Worm (Caenorhabditis elegans) whole organism, mixed stage, embryonic: ENCODE results near the gene F59A6.11.

Experiments
- blmp-1 ChIP-seq: fragments of 150-350 bp; optimal IDR thresholded peaks from 2 replicates; lab custom pipeline; 2014; ENCODE audit warnings: missing biosample characterization, missing genetic modification characterization
- ceh-39 ChIP-seq: fragments of 150-350 bp; optimal IDR thresholded peaks from 2 replicates; lab custom pipeline; 2014; ENCODE audit warnings: missing biosample characterization, missing genetic modification characterization
- elt-1 ChIP-seq: sonication (generic microtip); optimal IDR thresholded peaks from 2 replicates; lab custom pipeline; 2017; ENCODE audit warnings: missing genetic modification characterization, mild to moderate bottlenecking, missing compliant biosample characterization, antibody characterized with exemption, moderate library complexity, borderline replicate concordance; ENCODE audit not compliant: insufficient read depth
- elt-3 ChIP-seq: fragments of 150-350 bp; optimal IDR thresholded peaks from 2 replicates; lab custom pipeline; 2014; ENCODE audit warnings: missing biosample characterization, missing genetic modification characterization
- flh-1 ChIP-seq: fragments of 200-800 bp; sonication (Bioruptor generic); optimal IDR thresholded peaks from 2 replicates; lab custom pipeline; 2018; ENCODE audit warnings: mild to moderate bottlenecking, missing genetic modification characterization, moderate library complexity, missing compliant biosample characterization
- nhr-28 ChIP-seq: fragments of 150-350 bp; optimal IDR thresholded peaks from 2 replicates; lab custom pipeline; 2014; ENCODE audit warnings: missing biosample characterization, missing genetic modification characterization
- tbx-8 ChIP-seq: fragments of 200-800 bp; sonication (Bioruptor generic); optimal IDR thresholded peaks from 2 replicates; lab custom pipeline; 2018; ENCODE audit warnings: mild to moderate bottlenecking, missing genetic modification characterization, moderate library complexity, missing compliant biosample characterization
- unc-120 ChIP-seq: sonication (generic microtip); optimal IDR thresholded peaks from 2 replicates; lab custom pipeline; 2017; ENCODE audit warnings: missing genetic modification characterization, missing compliant biosample characterization; ENCODE audit not compliant: poor library complexity, severe bottlenecking
- unc-62 ChIP-seq: fragments of 150-350 bp; optimal IDR thresholded peaks from 2 replicates; lab custom pipeline; 2014; ENCODE audit warnings: missing biosample characterization, missing genetic modification reagents, missing genetic modification characterization
- ztf-11 ChIP-seq: fragments of 150-350 bp; optimal IDR thresholded peaks from 2 replicates; lab custom pipeline; 2014; ENCODE audit warnings: missing biosample characterization, missing genetic modification characterization

- TF ChIP-seq blmp-1 (tag; lab: Kevin White, UChicago) (no peak), flh-1 (GFP tag; lab: Kevin White, UChicago) (no peak), tbx-8 (GFP tag; lab: Kevin White, UChicago) (no peak), nhr-28 (no peak), ceh-39 (tag; lab: Kevin White, UChicago) (no peak), unc-120 (no peak), elt-3 (no peak), ztf-11 (no peak), unc-62 (no peak), elt-1 (no peak)
Observed at ce11 chrII:4968863-4969262, 29.7 kb downstream of the F59A6.11 start, which contains the start of gene shc-2.
